Fruit fly (Drosophila melanogaster) whole organism, adult: ENCODE results near the gene Surf1.

Source experiments
- CG1620 ChIP-seq: fragments of 200-800 bp; sonication (Bioruptor generic); optimal IDR thresholded peaks from 2 replicates; lab custom pipeline; 2016; ENCODE audit warnings: missing biosample characterization, missing genetic modification characterization
- CG33017 ChIP-seq: fragments of 200-800 bp; sonication (Bioruptor generic); optimal IDR thresholded peaks from 2 replicates; lab custom pipeline; 2018; ENCODE audit warnings: missing biosample characterization, mild to moderate bottlenecking, missing genetic modification characterization, moderate library complexity
- CG7101 ChIP-seq: fragments of 200-800 bp; sonication (Bioruptor generic); optimal IDR thresholded peaks from 2 replicates; lab custom pipeline; 2018; ENCODE audit warnings: missing biosample characterization, mild to moderate bottlenecking, missing genetic modification characterization, moderate library complexity
- bab1 ChIP-seq: fragments of 200-800 bp; sonication (Bioruptor generic); optimal IDR thresholded peaks from 3 replicates; lab custom pipeline; 2019; ENCODE audit warnings: missing biosample characterization, mild to moderate bottlenecking, missing genetic modification characterization, moderate library complexity
- cic ChIP-seq: fragments of 200-800 bp; sonication (Bioruptor generic); optimal IDR thresholded peaks from 2 replicates; lab custom pipeline; 2017; ENCODE audit warnings: missing biosample characterization, mild to moderate bottlenecking, missing genetic modification characterization, moderate library complexity
- pad ChIP-seq: fragments of 200-800 bp; sonication (Bioruptor generic); optimal IDR thresholded peaks from 3 replicates; lab custom pipeline; 2017; ENCODE audit warnings: missing biosample characterization, missing genetic modification characterization, mild to moderate bottlenecking, moderate library complexity, missing genetic modification reagents

dm6 chr3L:6999993-7000392, 41.8 kb downstream of the Surf1 start:
- TF ChIP-seq CG7101 (no peak), cic (no peak), CG1620 (no peak), pad (GFP tag; lab: Kevin White, UChicago) (no peak), bab1 (GFP tag; lab: Kevin White, UChicago) (no peak), CG33017 (tag; lab: Kevin White, UChicago) (no peak)
